Worm (Caenorhabditis elegans) whole organism, young adult: ENCODE results near the gene C05C10.7.

ENCODE experiments used
- B0019.2 ChIP-seq: fragments of 200-800 bp; sonication (Bioruptor generic); conservative IDR thresholded peaks from 2 replicates; pipeline ENCODE4 v1.3.6; 2022; ENCODE audit warnings: missing genetic modification reagents, missing genetic modification characterization, missing compliant biosample characterization
- B0035.1 ChIP-seq: sonication (generic microtip); optimal IDR thresholded peaks from 2 replicates; lab custom pipeline; 2016; ENCODE audit warnings: missing genetic modification characterization, mild to moderate bottlenecking, missing compliant biosample characterization, missing genotype, missing genetic modification reagents
- B0261.1 ChIP-seq: sonication (generic microtip); optimal IDR thresholded peaks from 2 replicates; lab custom pipeline; 2016; ENCODE audit warnings: mild to moderate bottlenecking, missing genetic modification characterization, moderate library complexity, missing compliant biosample characterization
- F22D6.2 ChIP-seq: sonication (generic microtip); optimal IDR thresholded peaks from 2 replicates; lab custom pipeline; 2016; ENCODE audit warnings: mild to moderate bottlenecking, missing genetic modification characterization, missing compliant biosample characterization
- F39B2.1 ChIP-seq: fragments of 200-800 bp; sonication (Bioruptor generic); IDR thresholded peaks from 2 replicates; pipeline ENCODE4 v1.3.6; 2022; ENCODE audit warnings: missing genetic modification reagents, missing genetic modification characterization, missing compliant biosample characterization
- F49E8.2 ChIP-seq: sonication (generic microtip); optimal IDR thresholded peaks from 3 replicates; lab custom pipeline; 2017; ENCODE audit warnings: missing genetic modification characterization, mild to moderate bottlenecking, missing compliant biosample characterization, antibody characterized with exemption, moderate library complexity; ENCODE audit not compliant: insufficient read depth
- F55B11.4 ChIP-seq: sonication (generic microtip); optimal IDR thresholded peaks from 2 replicates; lab custom pipeline; 2016; ENCODE audit warnings: missing compliant biosample characterization, missing genetic modification characterization, borderline replicate concordance; ENCODE audit not compliant: insufficient read depth
- F57A8.1 ChIP-seq: fragments of 200-800 bp; sonication (Bioruptor generic); optimal IDR thresholded peaks from 2 replicates; lab custom pipeline; 2018; ENCODE audit warnings: mild to moderate bottlenecking, missing genetic modification characterization, moderate library complexity, missing compliant biosample characterization
- T07F8.4 ChIP-seq: sonication (generic microtip); optimal IDR thresholded peaks from 2 replicates; lab custom pipeline; 2016; ENCODE audit warnings: mild to moderate bottlenecking, missing genetic modification characterization, moderate library complexity, missing compliant biosample characterization
- Y56A3A.18 ChIP-seq: fragments of 200-800 bp; sonication (Bioruptor generic); IDR thresholded peaks from 2 replicates; pipeline ENCODE4 v1.3.6; 2022; ENCODE audit warnings: missing genetic modification reagents, missing genetic modification characterization, missing compliant biosample characterization
- ZK185.1 ChIP-seq: sonication (generic microtip); optimal IDR thresholded peaks from 2 replicates; lab custom pipeline; 2016; ENCODE audit warnings: mild to moderate bottlenecking, missing genetic modification characterization, missing compliant biosample characterization; ENCODE audit not compliant: poor library complexity, severe bottlenecking
- athp-1 ChIP-seq: sonication (generic microtip); optimal IDR thresholded peaks from 2 replicates; lab custom pipeline; 2017; ENCODE audit warnings: mild to moderate bottlenecking, missing genetic modification characterization, missing compliant biosample characterization
- attf-3 ChIP-seq: fragments of 200-800 bp; sonication (Bioruptor generic); conservative IDR thresholded peaks from 2 replicates; pipeline ENCODE4 v1.3.6; 2022; ENCODE audit warnings: missing genetic modification reagents, missing genetic modification characterization, missing compliant biosample characterization
- attf-6 ChIP-seq: fragments of 200-800 bp; sonication (Bioruptor generic); IDR thresholded peaks from 2 replicates; pipeline ENCODE4 v1.3.6; 2022; ENCODE audit warnings: missing genetic modification reagents, missing genetic modification characterization, missing compliant biosample characterization
- ccch-3 ChIP-seq: fragments of 200-800 bp; sonication (Bioruptor generic); optimal IDR thresholded peaks from 2 replicates; lab custom pipeline; 2018; ENCODE audit warnings: mild to moderate bottlenecking, missing genetic modification characterization, missing compliant biosample characterization
- die-1 ChIP-seq: sonication (generic microtip); optimal IDR thresholded peaks from 2 replicates; lab custom pipeline; 2016; ENCODE audit warnings: missing genotype, mild to moderate bottlenecking, missing genetic modification characterization, missing compliant biosample characterization
- dpff-1 ChIP-seq: sonication (generic microtip); optimal IDR thresholded peaks from 2 replicates; lab custom pipeline; 2017; ENCODE audit warnings: mild to moderate bottlenecking, missing genetic modification characterization, missing compliant biosample characterization
- efl-1 ChIP-seq: fragments of 150-350 bp; optimal IDR thresholded peaks from 2 replicates; lab custom pipeline; 2014; ENCODE audit warnings: missing biosample characterization, missing genetic modification reagents, missing genetic modification characterization
- gei-17 ChIP-seq: fragments of 200-800 bp; sonication (Bioruptor generic); optimal IDR thresholded peaks from 2 replicates; lab custom pipeline; 2018; ENCODE audit warnings: mild to moderate bottlenecking, missing genetic modification characterization, missing compliant biosample characterization
- hmg-1.2 ChIP-seq: fragments of 200-800 bp; sonication (Bioruptor generic); IDR thresholded peaks from 2 replicates; pipeline ENCODE4 v1.3.6; 2022; ENCODE audit warnings: missing genetic modification reagents, missing genetic modification characterization, missing compliant biosample characterization
- lag-1 ChIP-seq: fragments of 200-800 bp; sonication (Bioruptor generic); IDR thresholded peaks from 2 replicates; pipeline ENCODE4 v1.3.6; 2022; ENCODE audit warnings: missing genetic modification reagents, missing genetic modification characterization, missing compliant biosample characterization
- lin-26 ChIP-seq: fragments of 200-800 bp; sonication (Bioruptor generic); IDR thresholded peaks from 2 replicates; pipeline ENCODE4 v1.3.6; 2022; ENCODE audit warnings: missing genetic modification reagents, missing genetic modification characterization, missing compliant biosample characterization
- lsl-1 ChIP-seq: fragments of 200-800 bp; sonication (Bioruptor generic); optimal IDR thresholded peaks from 2 replicates; lab custom pipeline; 2018; ENCODE audit warnings: mild to moderate bottlenecking, missing genetic modification characterization, moderate library complexity, missing compliant biosample characterization
- madf-10 ChIP-seq: sonication (generic microtip); optimal IDR thresholded peaks from 2 replicates; lab custom pipeline; 2016; ENCODE audit warnings: mild to moderate bottlenecking, missing genetic modification characterization, missing compliant biosample characterization
- madf-3 ChIP-seq: fragments of 200-800 bp; sonication (Bioruptor generic); IDR thresholded peaks from 2 replicates; pipeline ENCODE4 v1.3.6; 2022; ENCODE audit warnings: missing genetic modification reagents, missing genetic modification characterization, missing compliant biosample characterization
- madf-6 ChIP-seq: fragments of 200-800 bp; sonication (Bioruptor generic); IDR thresholded peaks from 2 replicates; pipeline ENCODE4 v1.3.6; 2022; ENCODE audit warnings: missing genetic modification reagents, missing genetic modification characterization, missing compliant biosample characterization
- mel-28 ChIP-seq: sonication (generic microtip); optimal IDR thresholded peaks from 2 replicates; lab custom pipeline; 2016; ENCODE audit warnings: borderline replicate concordance, mild to moderate bottlenecking, missing genetic modification characterization, missing compliant biosample characterization
- mxl-1 ChIP-seq: sonication (generic microtip); optimal IDR thresholded peaks from 2 replicates; lab custom pipeline; 2016; ENCODE audit warnings: missing genetic modification characterization, missing compliant biosample characterization
- nfyb-1 ChIP-seq: fragments of 200-800 bp; sonication (Bioruptor generic); IDR thresholded peaks from 2 replicates; pipeline ENCODE4 v1.3.6; 2022; ENCODE audit warnings: missing genetic modification reagents, missing genetic modification characterization, missing compliant biosample characterization
- nhr-179 ChIP-seq: sonication (generic microtip); optimal IDR thresholded peaks from 2 replicates; lab custom pipeline; 2016; ENCODE audit warnings: mild to moderate bottlenecking, missing genetic modification characterization, missing compliant biosample characterization
- nhr-80 ChIP-seq: sonication (generic microtip); optimal IDR thresholded peaks from 2 replicates; lab custom pipeline; 2016; ENCODE audit warnings: missing genetic modification characterization, missing compliant biosample characterization
- nhr-90 ChIP-seq: sonication (generic microtip); optimal IDR thresholded peaks from 2 replicates; lab custom pipeline; 2016; ENCODE audit warnings: missing genotype, mild to moderate bottlenecking, missing genetic modification characterization, missing compliant biosample characterization
- pha-4 ChIP-seq: fragments of 150-350 bp; sonication (generic microtip); optimal IDR thresholded peaks from 2 replicates; lab custom pipeline; 2014; ENCODE audit warnings: missing biosample characterization, missing genetic modification reagents, missing genetic modification characterization
- rec-8 ChIP-seq, 2 experiments: sonication (generic microtip); optimal IDR thresholded peaks; 2 replicates each; lab custom pipeline; 2016; ENCODE audit warnings: mild to moderate bottlenecking in 2 of 2, missing genetic modification characterization in 2 of 2, missing genetic modification reagents in 2 of 2, missing genotype in 2 of 2, missing biosample characterization in 1 of 2, missing compliant biosample characterization in 1 of 2, moderate library complexity in 1 of 2
- rpc-1 ChIP-seq, 2 experiments: fragments of 150-350 bp in 1 of 2; sonication (generic microtip) in 1 of 2; optimal IDR thresholded peaks; 2 replicates each; lab custom pipeline; 2014 to 2018; ENCODE audit warnings: missing biosample characterization in 1 of 2, missing genetic modification characterization in 1 of 2, missing genetic modification reagents in 1 of 2, missing genotype in 1 of 2
- snpc-4 ChIP-seq, 5 experiments: fragments of 150-350 bp in 1 of 5; sonication (generic microtip) in 4 of 5; optimal IDR thresholded peaks; 2 replicates each; lab custom pipeline; 2014 to 2018; ENCODE audit warnings: missing genetic modification characterization in 5 of 5, missing biosample characterization in 3 of 5, antibody characterized with exemption in 2 of 5, mild to moderate bottlenecking in 2 of 5, missing compliant biosample characterization in 2 of 5, missing genotype in 2 of 5, moderate library complexity in 2 of 5, missing genetic modification reagents in 1 of 5
- somi-1 ChIP-seq: fragments of 200-800 bp; sonication (Bioruptor generic); optimal IDR thresholded peaks from 2 replicates; lab custom pipeline; 2018; ENCODE audit warnings: mild to moderate bottlenecking, missing genetic modification characterization, missing compliant biosample characterization
- ztf-22 ChIP-seq: fragments of 200-800 bp; sonication (Bioruptor generic); optimal IDR thresholded peaks from 2 replicates; lab custom pipeline; 2018; ENCODE audit warnings: mild to moderate bottlenecking, missing genetic modification characterization, moderate library complexity, missing compliant biosample characterization
- ztf-26 ChIP-seq: sonication (generic microtip); optimal IDR thresholded peaks from 2 replicates; lab custom pipeline; 2017; ENCODE audit warnings: missing genetic modification characterization, missing compliant biosample characterization
- ztf-3 ChIP-seq: fragments of 200-800 bp; sonication (Bioruptor generic); optimal IDR thresholded peaks from 2 replicates; lab custom pipeline; 2018; ENCODE audit warnings: mild to moderate bottlenecking, missing genetic modification characterization, missing compliant biosample characterization

The C05C10.7 gene

DNA sequence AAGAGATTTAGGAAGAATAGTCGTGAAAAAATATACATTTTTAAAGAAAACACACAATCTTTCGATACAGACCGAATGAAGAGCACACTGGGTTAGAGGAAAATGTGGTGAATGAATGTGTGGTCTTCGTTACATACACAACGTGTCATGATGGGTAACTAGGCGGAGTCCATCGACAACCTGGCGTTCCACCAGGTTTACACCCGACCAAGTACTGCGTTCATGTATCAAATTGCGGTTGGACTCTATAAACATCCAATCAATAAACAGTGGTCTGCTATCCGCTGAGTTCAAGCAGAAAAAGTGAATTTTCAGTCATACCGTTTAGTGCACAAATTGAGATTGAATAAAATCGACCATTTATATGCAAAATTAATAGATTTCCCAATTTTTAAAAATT, 43.0 kb upstream of the C05C10.7 start, which contains the start of gene sdz-38:
TSS of gene sdz-38 (minus strand) at position 101 of the 400 bp plus-strand sequence.
- TF ChIP-seq T07F8.4 (tag; lab: Kevin White, UChicago) = no peak
- no peak for TF ChIP-seq B0261.1 (tag; lab: Kevin White, UChicago)
- 0 out of 2 replicates have a peak, but pooled peaks have one; percentile 10 for TF ChIP-seq madf-3 (GFP tag; lab: Robert Waterston, UW)

ce11 chrII:9980077-9980631, 41.4 kb upstream of the C05C10.7 start, which contains the start of gene ZK892.6:
TSS of gene ZK892.6 (minus strand) at chrII:9980127.
- TF ChIP-seq nhr-179 (tag; lab: Kevin White, UChicago) (no peak), madf-6 (GFP tag; lab: Robert Waterston, UW) (peak; percentile 70), ztf-26 (tag; lab: Kevin White, UChicago) (no peak), F57A8.1 (GFP tag; lab: Kevin White, UChicago) (no peak), madf-3 (GFP tag; lab: Robert Waterston, UW) (no peak), hmg-1.2 (no peak), gei-17 (GFP tag; lab: Kevin White, UChicago) (no peak), rec-8 (tag; optimal IDR thresholded peaks at IDR 0.05; lab: Kevin White, UChicago) (no peak), die-1 (no peak), nhr-90 (no peak), mxl-1 (tag; lab: Kevin White, UChicago) (no peak), Y56A3A.18 (no peak), efl-1 (GFP tag; lab: Kevin White, UChicago) (peak; percentile 80), B0261.1 (tag; lab: Kevin White, UChicago) (no peak), athp-1 (tag; lab: Kevin White, UChicago) (no peak), lin-26 (no peak), dpff-1 (tag; lab: Kevin White, UChicago) (no peak)

DNA sequence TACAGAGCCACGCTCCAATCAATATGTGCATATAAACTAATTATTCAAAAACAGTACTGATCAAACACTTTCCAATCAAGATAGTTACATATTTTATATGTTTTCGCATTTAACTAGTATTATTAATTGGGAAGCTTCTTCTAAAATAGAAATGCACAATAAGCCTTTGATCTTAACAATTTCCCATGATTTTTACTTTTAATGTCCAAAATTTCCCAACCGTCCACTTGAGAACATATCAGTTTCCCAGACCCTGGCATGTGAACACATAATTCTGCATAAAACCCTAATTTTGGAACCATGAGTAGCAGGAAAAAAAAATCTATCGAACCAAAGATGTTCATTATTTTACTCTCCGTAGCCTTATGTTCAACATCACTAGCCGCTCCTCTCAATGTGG, 37.6 kb upstream of the C05C10.7 start, which contains the start of gene R53.8:
TSS of gene R53.8 (plus strand) at position 301 of the 400 bp plus-strand sequence.
- no peak for TF ChIP-seq lsl-1 (GFP tag; lab: Kevin White, UChicago)
- TF ChIP-seq lag-1 (GFP tag; lab: Robert Waterston, UW) = no peak
- TF ChIP-seq madf-10 (tag; lab: Kevin White, UChicago) = no peak

DNA sequence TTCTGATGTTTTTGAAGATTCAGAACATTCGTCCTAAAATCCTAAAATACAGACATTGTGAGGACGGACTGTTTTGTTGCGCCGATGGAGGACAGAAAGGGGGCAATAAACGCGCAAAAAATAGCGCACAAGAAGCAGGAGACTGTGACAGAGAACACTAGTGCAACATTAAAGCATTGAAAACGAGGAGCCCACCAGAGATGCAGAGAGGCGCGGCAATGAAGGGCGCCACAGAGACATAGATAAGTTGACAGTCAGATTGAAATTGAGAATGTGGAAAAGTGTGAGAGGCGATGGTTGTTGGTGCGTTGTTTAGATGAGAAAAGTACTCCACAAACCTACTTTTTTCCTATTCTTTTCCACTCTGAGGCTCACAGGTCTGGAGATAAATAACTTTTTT, 36.2 kb upstream of the C05C10.7 start, which contains the start of gene aakg-5:
TSS of gene aakg-5 (minus strand) at position 159 of the 400 bp plus-strand sequence.
- TF ChIP-seq lin-26 (no peak), nhr-90 (no peak), ztf-3 (no peak), F39B2.1 (GFP tag; lab: Robert Waterston, UW) (no peak), F55B11.4 (no peak), F22D6.2 (tag; lab: Kevin White, UChicago) (no peak), ccch-3 (GFP tag; lab: Kevin White, UChicago) (no peak), pha-4 (tag; lab: Kevin White, UChicago) (peak; percentile 78), snpc-4 (GFP tag; optimal IDR thresholded peaks at IDR 0.05; lab: Kevin White, UChicago) (no peak), snpc-4 (tag; optimal IDR thresholded peaks at IDR 0.05; lab: Kevin White, UChicago) (peak in 1 of 4 experiments; percentile 64), ZK185.1 (tag; lab: Kevin White, UChicago) (no peak), nhr-80 (tag; lab: Kevin White, UChicago) (peak; percentile 84), attf-6 (GFP tag; lab: Robert Waterston, UW) (no peak), mxl-1 (tag; lab: Kevin White, UChicago) (no peak), ztf-22 (no peak), somi-1 (GFP tag; lab: Kevin White, UChicago) (no peak), nfyb-1 (GFP tag; lab: Robert Waterston, UW) (0 out of 2 replicates have a peak, but pooled peaks have one; percentile 35), B0019.2 (GFP tag; lab: Robert Waterston, UW) (no peak), attf-3 (peak; percentile 28; the same call in 1 of the 2 replicates), T07F8.4 (tag; lab: Kevin White, UChicago) (no peak), rpc-1 (optimal IDR thresholded peaks at IDR 0.05; lab: Kevin White, UChicago) (no peak), rpc-1 (tag; optimal IDR thresholded peaks at IDR 0.05; lab: Kevin White, UChicago) (no peak), madf-3 (GFP tag; lab: Robert Waterston, UW) (no peak), Y56A3A.18 (no peak), efl-1 (GFP tag; lab: Kevin White, UChicago) (no peak), B0035.1 (no peak), F49E8.2 (tag; lab: Kevin White, UChicago) (no peak), mel-28 (tag; lab: Kevin White, UChicago) (no peak), rec-8 (tag; optimal IDR thresholded peaks at IDR 0.05; lab: Kevin White, UChicago) (no peak)
